Fruit fly (Drosophila melanogaster) whole organism, wandering third instar larva: ENCODE results near the gene CG14455.
A peak's percentile ranks its signal among the peaks of the same experiment; 100 is the strongest.

ENCODE experiments used
- Myc ChIP-seq: fragments of >200 bp; optimal IDR thresholded peaks from 2 replicates; lab custom pipeline; 2017
- N ChIP-seq: fragments of >200 bp; optimal IDR thresholded peaks from 2 replicates; lab custom pipeline; 2018; ENCODE audit warnings: missing biosample characterization, missing external identifiers, missing genetic modification characterization
- psq ChIP-seq: fragments of 200-800 bp; sonication (Bioruptor generic); optimal IDR thresholded peaks from 3 replicates; lab custom pipeline; 2017; ENCODE audit warnings: missing biosample characterization, mild to moderate bottlenecking, missing genetic modification characterization, moderate library complexity

dm6 chr3L:22733607-22734006 lies 46.7 kb upstream of the CG14455 start:
- TF ChIP-seq Myc (peak; percentile 42), N (GFP tag; lab: Kevin White, UChicago) (no peak), psq (GFP tag; lab: Kevin White, UChicago) (no peak)
